Fruit fly (Drosophila melanogaster): ENCODE data around the gene CG3117.

Gene CG3117

DNA sequence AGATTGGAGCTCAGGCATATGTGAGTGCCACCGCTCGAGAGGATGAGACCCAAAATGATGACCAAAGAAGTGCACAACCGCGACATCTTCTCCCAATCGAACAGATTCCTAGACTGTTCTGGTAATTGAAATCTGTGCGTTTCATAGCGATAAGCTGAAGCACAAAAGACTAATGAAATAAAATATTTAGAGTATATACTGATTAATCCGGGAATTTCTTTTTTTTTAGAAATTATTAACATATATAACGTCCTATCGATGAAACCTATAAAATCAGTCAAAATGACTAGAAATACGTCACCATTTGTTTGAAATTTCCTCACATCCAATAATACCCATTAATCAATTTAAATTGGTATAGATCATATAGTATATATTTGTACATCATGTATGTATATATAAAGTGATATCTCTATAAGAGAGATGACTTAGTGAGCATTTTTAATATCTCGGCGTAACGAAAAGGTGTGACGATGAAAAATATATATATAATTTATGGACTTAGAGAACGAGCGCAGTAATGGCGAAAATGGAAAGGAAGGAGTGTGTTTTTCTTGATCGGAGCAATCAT lies at the start of gene CG3117, which contains the start of gene CG2983:
CG3117 (minus strand) TSS at position 101 of the 571 bp plus-strand sequence.
CG2983 (plus strand) TSS at position 521 of the 571 bp plus-strand sequence.
- no peak for TF ChIP-seq CG8478 (optimal IDR thresholded peaks at IDR 0.05)
- no peak for TF ChIP-seq psq (optimal IDR thresholded peaks at IDR 0.05)
- TF ChIP-seq usp (GFP tag; optimal IDR thresholded peaks at IDR 0.05): no peak
- TF ChIP-seq pan (optimal IDR thresholded peaks at IDR 0.05): no peak
- TF ChIP-seq EcR (GFP tag; optimal IDR thresholded peaks at IDR 0.05): no peak
- TF ChIP-seq Dll (optimal IDR thresholded peaks at IDR 0.05): no peak

DNA sequence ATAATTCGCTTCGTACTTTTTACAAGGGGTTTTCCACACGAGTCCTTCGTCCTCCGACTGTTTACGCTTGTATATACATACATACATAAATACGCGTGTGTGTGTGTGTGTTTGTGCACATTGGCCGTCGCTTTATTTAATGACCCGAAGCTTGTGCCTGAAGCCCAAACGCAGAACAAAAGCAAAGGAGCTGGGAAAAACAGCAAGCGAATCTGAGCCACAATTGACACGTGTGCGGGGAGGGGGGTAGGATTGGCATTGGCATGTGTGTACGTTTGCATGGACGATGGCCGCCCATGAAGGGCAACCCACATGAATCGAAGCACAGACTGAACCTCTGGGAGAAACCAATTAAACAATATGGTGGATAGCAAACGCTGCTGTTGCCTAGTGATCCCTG lies 47.3 kb upstream of the CG3117 start:
- TF ChIP-seq psq (optimal IDR thresholded peaks at IDR 0.05): no peak
- TF ChIP-seq usp (GFP tag; optimal IDR thresholded peaks at IDR 0.05): no peak
- no peak for TF ChIP-seq EcR (GFP tag; optimal IDR thresholded peaks at IDR 0.05)
- TF ChIP-seq pan (optimal IDR thresholded peaks at IDR 0.05): no peak
- no peak for TF ChIP-seq CG8478 (optimal IDR thresholded peaks at IDR 0.05)
- no peak for TF ChIP-seq Dll (optimal IDR thresholded peaks at IDR 0.05)

DNA sequence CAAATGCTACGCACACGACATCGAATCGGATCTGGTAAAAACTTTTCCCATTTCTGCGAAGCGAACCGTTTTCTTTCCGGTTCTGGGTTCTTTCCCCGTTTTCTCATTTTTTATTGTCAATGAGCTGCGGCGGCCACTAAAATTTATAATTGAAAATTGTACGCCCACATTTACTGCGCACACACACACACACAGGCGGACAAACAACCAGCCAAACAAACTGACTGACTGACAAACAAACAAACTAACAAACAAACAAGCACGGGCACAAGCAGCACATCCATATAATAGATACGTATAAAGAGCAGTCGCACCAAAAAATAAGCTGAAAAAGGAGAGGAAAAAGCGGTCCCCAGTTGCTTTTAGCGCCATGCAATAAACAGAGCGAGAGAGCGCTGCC lies 44.2 kb upstream of the CG3117 start:
- no peak for TF ChIP-seq EcR (GFP tag; optimal IDR thresholded peaks at IDR 0.05)
- no peak for TF ChIP-seq usp (GFP tag; optimal IDR thresholded peaks at IDR 0.05)
- TF ChIP-seq Dll (optimal IDR thresholded peaks at IDR 0.05): no peak
- TF ChIP-seq pan (optimal IDR thresholded peaks at IDR 0.05): no peak
- no peak for TF ChIP-seq CG8478 (optimal IDR thresholded peaks at IDR 0.05)

DNA sequence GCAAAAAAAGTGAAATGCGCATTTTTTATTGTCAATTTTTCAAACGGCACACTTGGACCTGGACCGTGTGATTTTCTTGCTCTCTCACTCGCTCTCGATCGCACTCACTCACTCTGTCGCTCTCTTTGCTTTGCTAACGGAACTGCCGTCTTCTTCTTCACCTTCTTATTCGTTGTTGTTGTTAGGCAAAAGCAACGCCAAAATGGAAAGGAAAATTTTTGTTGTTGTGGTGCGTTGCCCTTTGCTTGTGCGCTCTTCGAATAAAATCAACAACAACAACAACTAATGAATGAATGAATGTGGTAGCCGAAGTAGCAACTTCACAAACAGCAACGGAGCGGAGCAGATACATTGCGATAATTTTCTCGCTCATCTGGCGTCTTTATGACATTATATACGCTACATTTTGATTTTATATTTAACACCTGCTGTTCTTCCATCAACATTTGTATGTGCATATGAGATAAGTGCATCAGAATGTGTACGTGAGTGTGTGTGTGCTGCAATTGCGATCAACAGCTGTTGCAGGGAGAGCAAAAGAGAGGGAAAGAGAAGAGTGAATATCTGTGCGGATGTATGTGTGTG lies 41.9 kb upstream of the CG3117 start:
- TF ChIP-seq EcR (GFP tag; optimal IDR thresholded peaks at IDR 0.05) (peak in 1 of 2 experiments; percentile 78), usp (GFP tag; optimal IDR thresholded peaks at IDR 0.05) (no peak)

DNA sequence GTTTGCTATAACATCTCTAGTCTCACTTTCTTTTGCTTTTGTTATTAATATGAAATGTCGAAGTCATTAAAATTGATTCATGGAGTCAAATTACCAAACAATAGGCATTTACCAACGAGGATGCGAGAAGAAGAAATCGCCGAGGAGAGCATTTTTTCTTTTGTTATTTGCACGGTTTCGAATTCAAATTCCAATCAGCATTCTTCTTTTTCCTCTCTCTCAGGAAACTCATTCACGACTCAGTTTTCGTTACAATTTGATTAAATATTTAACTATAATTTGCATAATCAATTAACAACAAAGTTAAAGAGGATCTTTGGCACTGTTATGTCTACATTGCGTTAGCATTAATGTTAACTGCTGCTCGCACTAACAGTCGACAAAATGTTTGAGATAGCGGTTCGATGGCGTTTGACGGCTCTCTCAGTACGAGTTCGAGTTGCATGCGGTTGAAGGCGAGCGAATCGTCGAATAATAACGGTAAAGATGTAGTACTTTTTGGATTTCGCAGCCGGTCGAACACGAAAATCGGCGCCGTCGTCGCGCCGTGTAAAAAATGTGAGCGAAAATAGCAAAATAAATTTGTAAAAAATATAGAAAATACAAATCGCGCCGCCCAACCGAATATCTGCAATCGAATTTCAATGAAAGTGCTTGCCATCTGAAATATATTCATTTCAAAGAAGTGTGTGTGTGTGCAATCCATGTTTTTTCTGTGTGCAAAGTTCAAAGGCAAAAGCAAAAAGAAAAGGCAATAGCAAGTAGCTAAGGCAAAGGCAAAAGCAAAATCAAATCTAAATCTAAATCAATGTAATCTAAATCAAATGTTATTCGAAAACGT lies 41.0 kb upstream of the CG3117 start:
- TF ChIP-seq psq (optimal IDR thresholded peaks at IDR 0.05) (no peak), Dll (optimal IDR thresholded peaks at IDR 0.05) (no peak), CG8478 (optimal IDR thresholded peaks at IDR 0.05) (no peak), EcR (GFP tag; optimal IDR thresholded peaks at IDR 0.05) (no peak), pan (optimal IDR thresholded peaks at IDR 0.05) (no peak), usp (GFP tag; optimal IDR thresholded peaks at IDR 0.05) (no peak)

DNA sequence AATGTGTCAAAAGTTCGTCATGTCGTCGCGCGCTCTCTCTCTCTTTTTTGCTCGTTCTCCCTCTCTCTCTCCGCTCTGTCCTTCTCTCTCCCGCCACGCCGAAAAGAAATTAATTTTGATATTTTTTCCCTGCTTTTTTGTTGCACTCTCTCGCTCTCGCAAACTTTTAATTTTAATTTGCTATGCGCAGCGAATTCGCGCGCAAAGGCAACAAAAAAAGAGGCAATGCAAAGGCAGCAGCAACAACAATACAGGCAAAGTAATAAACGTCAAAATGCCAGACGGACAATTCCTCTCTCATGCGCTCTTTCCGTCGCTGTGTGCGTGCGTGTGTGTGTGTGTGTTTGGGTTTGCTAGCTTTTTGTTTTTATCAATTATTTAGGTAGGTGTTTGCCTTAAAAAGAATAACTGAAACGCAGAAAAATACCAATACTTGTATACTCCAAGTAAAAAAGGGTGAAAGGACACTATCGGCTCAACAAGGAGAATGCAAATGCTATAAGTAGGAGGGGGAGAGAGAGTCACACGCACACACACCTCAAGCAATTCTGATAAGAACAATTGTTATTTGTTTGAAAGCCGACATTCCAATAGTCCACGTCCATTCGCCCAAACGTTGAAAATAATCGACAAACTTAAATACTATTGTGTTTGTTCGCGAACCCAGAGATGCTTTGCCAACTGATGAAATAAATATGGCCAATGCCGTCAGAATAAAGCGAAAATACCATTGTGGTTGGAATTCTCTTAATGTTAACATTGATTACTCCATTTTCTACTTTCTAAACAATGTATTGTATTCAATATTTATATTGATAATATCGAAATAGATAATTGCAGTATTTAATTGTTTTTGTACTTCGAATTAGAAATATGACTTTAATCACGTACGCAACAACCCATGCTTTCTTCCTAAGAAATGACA lies 39.9 kb upstream of the CG3117 start:
- peak; percentile 80 for TF ChIP-seq Dll (optimal IDR thresholded peaks at IDR 0.05)
- no peak for TF ChIP-seq pan (optimal IDR thresholded peaks at IDR 0.05)

DNA sequence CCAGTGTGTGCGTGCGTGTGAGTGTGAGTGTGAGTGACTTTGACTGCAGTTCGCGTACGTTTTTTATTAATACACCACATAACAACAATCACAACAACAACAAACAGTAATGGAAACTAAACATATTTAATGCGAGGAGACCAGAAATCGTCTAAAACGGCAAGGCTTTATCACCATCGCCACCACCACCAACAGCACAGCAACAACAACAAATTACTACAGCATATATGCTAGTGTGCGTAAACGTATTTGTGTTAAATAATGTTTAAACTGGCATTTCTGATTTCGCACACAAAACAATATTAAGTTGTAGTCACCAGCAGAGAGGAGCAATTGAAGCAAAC lies 39.2 kb upstream of the CG3117 start:
- TF ChIP-seq CG8478 (optimal IDR thresholded peaks at IDR 0.05) (peak; percentile 67), psq (optimal IDR thresholded peaks at IDR 0.05) (no peak), EcR (GFP tag; optimal IDR thresholded peaks at IDR 0.05) (no peak)

DNA sequence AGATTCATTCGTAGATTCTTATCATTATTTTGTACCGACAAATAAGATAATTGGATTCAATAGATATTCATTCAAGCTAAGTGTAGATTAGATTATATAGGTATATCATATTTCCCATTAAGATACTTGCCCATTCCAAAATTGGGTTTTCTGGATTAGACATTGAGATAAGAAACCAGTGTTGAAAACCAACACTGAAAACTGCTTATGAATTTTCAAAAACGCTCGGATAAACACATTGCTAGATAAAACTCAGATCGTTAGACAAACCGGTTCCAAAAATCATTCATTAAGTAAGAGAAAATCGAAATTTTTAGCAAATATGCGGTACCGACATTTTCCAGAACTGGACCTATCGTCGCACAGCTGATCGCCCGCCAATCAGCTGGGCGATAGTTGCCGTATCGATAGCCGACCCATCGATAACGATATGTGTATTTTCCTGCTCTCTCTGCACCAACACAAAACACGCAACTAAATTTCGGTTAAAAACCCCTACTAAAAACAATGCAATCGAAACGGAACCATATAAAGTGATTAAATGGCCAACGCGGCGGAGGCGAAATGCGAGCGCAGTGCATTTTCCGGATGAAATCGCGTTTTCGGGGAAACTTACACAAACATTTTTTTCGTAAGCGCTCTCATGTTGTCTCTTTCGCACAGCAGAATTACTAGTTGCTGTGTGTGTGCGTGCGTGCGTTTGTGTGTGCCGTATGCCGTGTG lies 38.7 kb upstream of the CG3117 start, which contains the start of the genes NTPase and lilli:
NTPase (minus strand) TSS at position 348 of the 723 bp plus-strand sequence.
lilli (plus strand) TSS at position 427 of the 723 bp plus-strand sequence.
- TF ChIP-seq psq (optimal IDR thresholded peaks at IDR 0.05) (no peak), CG8478 (optimal IDR thresholded peaks at IDR 0.05) (no peak), usp (GFP tag; optimal IDR thresholded peaks at IDR 0.05) (no peak), pan (optimal IDR thresholded peaks at IDR 0.05) (no peak), EcR (GFP tag; optimal IDR thresholded peaks at IDR 0.05) (no peak), Dll (optimal IDR thresholded peaks at IDR 0.05) (no peak)

DNA sequence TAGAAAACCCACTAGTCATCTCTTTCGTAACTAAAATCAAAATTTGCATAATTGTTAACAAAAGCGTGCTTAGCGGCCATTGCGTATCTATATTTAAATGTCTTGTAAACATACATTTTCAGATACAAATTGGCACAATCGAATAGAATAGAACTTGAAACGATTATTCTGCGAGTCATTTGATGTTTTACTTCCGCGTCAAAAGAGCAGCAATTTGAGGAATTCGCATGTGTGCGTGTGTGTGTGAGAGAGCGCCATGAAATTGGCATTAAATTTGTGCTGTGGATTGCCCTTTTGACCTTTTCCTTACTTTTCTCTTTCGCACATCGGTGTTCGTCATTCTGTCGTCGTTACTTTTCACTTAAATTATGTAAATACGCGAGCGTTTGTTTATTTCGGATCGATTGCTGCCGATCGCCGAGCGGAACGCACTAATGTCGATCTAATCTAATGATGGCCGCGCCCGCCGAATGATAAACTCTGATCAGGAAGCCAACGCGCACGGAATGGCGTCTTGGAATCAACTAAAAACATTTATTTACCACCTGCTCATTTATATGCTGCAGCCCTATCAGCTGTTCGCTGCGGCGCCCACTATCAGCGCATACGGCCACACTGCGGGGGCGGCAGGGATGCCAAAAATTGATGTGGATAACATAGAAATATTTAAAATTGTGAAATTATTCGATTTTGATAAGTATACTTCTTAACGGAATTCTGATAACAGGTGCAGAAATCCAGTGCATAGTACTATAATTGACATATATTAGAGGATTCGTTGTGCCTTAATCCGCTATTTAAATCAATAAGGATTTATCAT lies 37.9 kb upstream of the CG3117 start:
- TF ChIP-seq psq (optimal IDR thresholded peaks at IDR 0.05) (no peak), CG8478 (optimal IDR thresholded peaks at IDR 0.05) (no peak), Dll (optimal IDR thresholded peaks at IDR 0.05) (no peak), pan (optimal IDR thresholded peaks at IDR 0.05) (no peak), EcR (GFP tag; optimal IDR thresholded peaks at IDR 0.05) (no peak), usp (GFP tag; optimal IDR thresholded peaks at IDR 0.05) (no peak)

DNA sequence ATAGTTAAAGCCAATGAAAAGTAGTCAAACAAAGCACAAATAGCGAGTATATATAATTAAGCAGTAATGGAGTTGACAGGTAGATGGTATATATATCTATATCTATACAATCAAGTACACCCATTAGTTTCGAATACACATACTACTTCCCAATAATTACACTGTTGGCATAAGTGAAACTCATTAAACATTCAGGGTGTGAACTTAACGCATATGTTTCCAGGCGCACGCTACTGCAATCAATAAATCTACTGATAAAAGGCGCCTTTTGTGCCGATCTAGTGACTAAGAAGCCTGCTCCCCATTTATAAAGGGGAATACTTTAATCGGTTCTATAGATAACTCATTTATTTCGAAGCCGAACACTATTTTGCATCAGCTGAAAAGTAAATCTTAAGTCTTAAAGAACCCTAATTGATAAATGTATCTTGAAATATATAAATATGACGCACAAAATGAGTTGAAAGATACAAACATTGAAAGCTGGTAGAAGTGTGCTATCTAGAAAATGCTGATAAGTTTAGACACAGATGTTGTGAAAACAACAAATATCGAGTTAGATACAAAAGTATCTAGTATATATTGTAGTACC lies 36.8 kb upstream of the CG3117 start:
- TF ChIP-seq CG8478 (optimal IDR thresholded peaks at IDR 0.05) (no peak), psq (optimal IDR thresholded peaks at IDR 0.05) (no peak), EcR (GFP tag; optimal IDR thresholded peaks at IDR 0.05) (no peak), usp (GFP tag; optimal IDR thresholded peaks at IDR 0.05) (no peak), pan (optimal IDR thresholded peaks at IDR 0.05) (no peak), Dll (optimal IDR thresholded peaks at IDR 0.05) (no peak)

All from whole organism.